Worm (Caenorhabditis elegans) whole organism, dauer: ENCODE data around the gene bris-1.

Experiments used
- unc-62 ChIP-seq: sonication (generic microtip); optimal IDR thresholded peaks from 2 replicates; lab custom pipeline; 2017; ENCODE audit warnings: missing biosample characterization, missing genetic modification reagents, missing genetic modification characterization

The bris-1 gene

ce11 chrIV:3841607-3842006 is 22.5 kb upstream of the bris-1 start:
- no peak for TF ChIP-seq unc-62 (GFP tag; lab: Kevin White, UChicago)

- no peak for TF ChIP-seq unc-62 (GFP tag; lab: Kevin White, UChicago)
Measured at ce11 chrIV:3840480-3840879, 21.4 kb upstream of the bris-1 start.

ce11 chrIV:3839420-3839819 is 20.3 kb upstream of the bris-1 start, which contains the start of gene F28F9.2:
Gene F28F9.2 (plus strand): TSS chrIV:3839720.
- no peak for TF ChIP-seq unc-62 (GFP tag; lab: Kevin White, UChicago)

ce11 chrIV:3838687-3839086 is 19.6 kb upstream of the bris-1 start:
- TF ChIP-seq unc-62 (GFP tag; lab: Kevin White, UChicago), result no peak

- no peak for TF ChIP-seq unc-62 (GFP tag; lab: Kevin White, UChicago)
Measured at ce11 chrIV:3835065-3835464, 15.9 kb upstream of the bris-1 start, which contains the start of gene cal-3. Gene cal-3 (minus strand): TSS chrIV:3835165.

- TF ChIP-seq unc-62 (GFP tag; lab: Kevin White, UChicago), result no peak
Measured at ce11 chrIV:3833778-3834177, 14.7 kb upstream of the bris-1 start.

ce11 chrIV:3832040-3832439 is 12.9 kb upstream of the bris-1 start:
- TF ChIP-seq unc-62 (GFP tag; lab: Kevin White, UChicago), result no peak

- TF ChIP-seq unc-62 (GFP tag; lab: Kevin White, UChicago), result no peak
Measured at ce11 chrIV:3827724-3828123, 8.6 kb upstream of the bris-1 start.

ce11 chrIV:3826590-3827128 is 7.5 kb upstream of the bris-1 start, which contains the start of gene F28F9.3:
Gene F28F9.3 (plus strand): TSS chrIV:3826890.
- TF ChIP-seq unc-62 (GFP tag; lab: Kevin White, UChicago), result no peak

- no peak for TF ChIP-seq unc-62 (GFP tag; lab: Kevin White, UChicago)
Measured at ce11 chrIV:3825388-3825787, 6.3 kb upstream of the bris-1 start.

ce11 chrIV:3824720-3825119 is 5.6 kb upstream of the bris-1 start:
- TF ChIP-seq unc-62 (GFP tag; lab: Kevin White, UChicago), result no peak

ce11 chrIV:3821554-3821953 is 2.4 kb upstream of the bris-1 start:
- TF ChIP-seq unc-62 (GFP tag; lab: Kevin White, UChicago), result no peak

ce11 chrIV:3820133-3820532 is 1.0 kb upstream of the bris-1 start:
- TF ChIP-seq unc-62 (GFP tag; lab: Kevin White, UChicago), result no peak

ce11 chrIV:3817253-3817652 is 1.9 kb downstream of the bris-1 start:
- no peak for TF ChIP-seq unc-62 (GFP tag; lab: Kevin White, UChicago)

ce11 chrIV:3815259-3815644 is 3.9 kb downstream of the bris-1 start:
- TF ChIP-seq unc-62 (GFP tag; lab: Kevin White, UChicago), result no peak

- TF ChIP-seq unc-62 (GFP tag; lab: Kevin White, UChicago), result no peak
Measured at ce11 chrIV:3814553-3815258, 4.4 kb downstream of the bris-1 start.

- no peak for TF ChIP-seq unc-62 (GFP tag; lab: Kevin White, UChicago)
Measured at ce11 chrIV:3812812-3813211, 6.3 kb downstream of the bris-1 start.
